Fruit fly (Drosophila melanogaster) whole organism, adult: ENCODE measurements around the gene CG5290.

Experiments
- CG11617 ChIP-seq: fragments of 200-800 bp; sonication (Bioruptor generic); optimal IDR thresholded peaks from 2 replicates; lab custom pipeline; 2017; ENCODE audit warnings: mild to moderate bottlenecking, missing biosample characterization, missing genetic modification reagents, missing genetic modification characterization
- CG12768 ChIP-seq: fragments of 200-800 bp; sonication (Bioruptor generic); optimal IDR thresholded peaks from 2 replicates; lab custom pipeline; 2017; ENCODE audit warnings: missing biosample characterization, missing genetic modification characterization, mild to moderate bottlenecking, moderate library complexity, missing genetic modification reagents
- CG14711 ChIP-seq: fragments of 200-800 bp; sonication (Bioruptor generic); optimal IDR thresholded peaks from 2 replicates; lab custom pipeline; 2018; ENCODE audit warnings: missing biosample characterization, mild to moderate bottlenecking, missing genetic modification characterization, moderate library complexity
- CG1620 ChIP-seq: fragments of 200-800 bp; sonication (Bioruptor generic); optimal IDR thresholded peaks from 2 replicates; lab custom pipeline; 2016; ENCODE audit warnings: missing biosample characterization, missing genetic modification characterization
- CG33017 ChIP-seq: fragments of 200-800 bp; sonication (Bioruptor generic); optimal IDR thresholded peaks from 2 replicates; lab custom pipeline; 2018; ENCODE audit warnings: missing biosample characterization, mild to moderate bottlenecking, missing genetic modification characterization, moderate library complexity
- CG5204 ChIP-seq: fragments of 200-800 bp; sonication (Bioruptor generic); optimal IDR thresholded peaks from 2 replicates; lab custom pipeline; 2016; ENCODE audit warnings: missing biosample characterization, missing genetic modification characterization
- CG7045 ChIP-seq: fragments of 200-800 bp; sonication (Bioruptor generic); optimal IDR thresholded peaks from 2 replicates; lab custom pipeline; 2017; ENCODE audit warnings: missing biosample characterization, mild to moderate bottlenecking, missing genetic modification characterization
- CG7101 ChIP-seq: fragments of 200-800 bp; sonication (Bioruptor generic); optimal IDR thresholded peaks from 2 replicates; lab custom pipeline; 2018; ENCODE audit warnings: missing biosample characterization, mild to moderate bottlenecking, missing genetic modification characterization, moderate library complexity
- Clk ChIP-seq: fragments of 200-800 bp; sonication (Bioruptor generic); optimal IDR thresholded peaks from 2 replicates; lab custom pipeline; 2017; ENCODE audit warnings: missing biosample characterization, missing genetic modification characterization
- Crg-1 ChIP-seq: fragments of 200-800 bp; sonication (Bioruptor generic); optimal IDR thresholded peaks from 2 replicates; lab custom pipeline; 2016; ENCODE audit warnings: missing biosample characterization, missing genetic modification characterization
- Hr96 ChIP-seq: fragments of 200-800 bp; sonication (Bioruptor generic); optimal IDR thresholded peaks from 2 replicates; lab custom pipeline; 2016; ENCODE audit warnings: missing biosample characterization, missing genetic modification characterization
- Mnt ChIP-seq: fragments of 200-800 bp; sonication (Bioruptor generic); optimal IDR thresholded peaks from 2 replicates; lab custom pipeline; 2016; ENCODE audit warnings: missing biosample characterization, mild to moderate bottlenecking, missing genetic modification characterization
- bab1 ChIP-seq: fragments of 200-800 bp; sonication (Bioruptor generic); optimal IDR thresholded peaks from 3 replicates; lab custom pipeline; 2019; ENCODE audit warnings: missing biosample characterization, mild to moderate bottlenecking, missing genetic modification characterization, moderate library complexity
- cic ChIP-seq: fragments of 200-800 bp; sonication (Bioruptor generic); optimal IDR thresholded peaks from 2 replicates; lab custom pipeline; 2017; ENCODE audit warnings: missing biosample characterization, mild to moderate bottlenecking, missing genetic modification characterization, moderate library complexity
- cnc ChIP-seq, 2 experiments: fragments of >200 bp; optimal IDR thresholded peaks; 2 replicates each; lab custom pipeline; 2017
- kay ChIP-seq: fragments of 200-800 bp; sonication (Bioruptor generic); peaks from one replicate; lab custom pipeline; 2016; ENCODE audit warnings: missing biosample characterization, missing genetic modification characterization, borderline replicate concordance
- ovo ChIP-seq: fragments of 200-800 bp; sonication (Bioruptor generic); optimal IDR thresholded peaks from 2 replicates; lab custom pipeline; 2016; ENCODE audit warnings: missing biosample characterization, missing genetic modification characterization
- pad ChIP-seq: fragments of 200-800 bp; sonication (Bioruptor generic); optimal IDR thresholded peaks from 3 replicates; lab custom pipeline; 2017; ENCODE audit warnings: missing biosample characterization, missing genetic modification characterization, mild to moderate bottlenecking, moderate library complexity, missing genetic modification reagents
- tj ChIP-seq: fragments of 200-800 bp; sonication (Bioruptor generic); optimal IDR thresholded peaks from 3 replicates; lab custom pipeline; 2017; ENCODE audit warnings: missing biosample characterization, mild to moderate bottlenecking, missing genetic modification characterization, moderate library complexity
- toe ChIP-seq: fragments of 200-800 bp; sonication (Bioruptor generic); optimal IDR thresholded peaks from 2 replicates; lab custom pipeline; 2016; ENCODE audit warnings: missing biosample characterization, missing genetic modification characterization

The CG5290 gene

DNA sequence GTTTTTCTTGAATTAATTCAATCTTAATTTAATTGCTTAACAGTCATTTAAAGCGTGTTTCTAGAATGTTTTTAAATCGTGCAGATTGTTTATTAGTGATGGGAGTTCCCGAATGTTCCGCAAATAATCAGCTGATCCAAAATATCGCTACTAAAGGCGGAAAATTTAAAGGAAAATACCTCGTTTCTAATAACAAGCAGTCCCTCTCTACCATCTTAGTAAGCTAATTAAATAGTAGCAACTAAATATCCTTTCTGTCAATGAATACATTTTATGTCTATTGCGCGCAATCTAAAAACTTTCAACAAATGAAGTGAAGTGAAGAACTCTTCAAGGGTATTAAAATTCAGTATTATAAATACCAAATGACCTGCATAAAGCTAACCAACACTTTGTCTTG, at the start of gene CG5290:
Gene CG5290 (minus strand): TSS at position 118 of the 400 bp plus-strand sequence.
- TF ChIP-seq cic (GFP tag; lab: Kevin White, UChicago) (no peak), Mnt (peak; percentile 65), CG5204 (no peak), CG12768 (GFP tag; lab: Kevin White, UChicago) (peak; percentile 50), toe (GFP tag; lab: Kevin White, UChicago) (peak; percentile 33), kay (GFP tag; lab: Kevin White, UChicago) (peak; percentile 93), CG1620 (peak; percentile 56), tj (peak; percentile 41), Crg-1 (peak; percentile 48), ovo (GFP tag; lab: Kevin White, UChicago) (no peak), Hr96 (GFP tag; lab: Kevin White, UChicago) (no peak), pad (GFP tag; lab: Kevin White, UChicago) (peak; percentile 44), Clk (GFP tag; lab: Kevin White, UChicago) (no peak), CG11617 (GFP tag; lab: Kevin White, UChicago) (peak; percentile 68), CG33017 (peak; percentile 45), cnc (optimal IDR thresholded peaks at IDR 0.05; lab: Kevin White, UChicago) (no peak), CG14711 (tag; lab: Kevin White, UChicago) (peak; percentile 47), CG7045 (GFP tag; lab: Kevin White, UChicago) (peak; percentile 17), CG7101 (tag; lab: Kevin White, UChicago) (peak; percentile 60), bab1 (GFP tag; lab: Kevin White, UChicago) (peak; percentile 72)

dm6 chr3L:17961608-17962007, 49.2 kb upstream of the CG5290 start:
- TF ChIP-seq toe (GFP tag; lab: Kevin White, UChicago) (no peak), CG1620 (peak; percentile 24), CG14711 (tag; lab: Kevin White, UChicago) (peak; percentile 2), CG7101 (tag; lab: Kevin White, UChicago) (peak; percentile 57), kay (GFP tag; lab: Kevin White, UChicago) (no peak), Clk (GFP tag; lab: Kevin White, UChicago) (no peak), cic (GFP tag; lab: Kevin White, UChicago) (peak; percentile 77), ovo (GFP tag; lab: Kevin White, UChicago) (peak; percentile 94), CG7045 (GFP tag; lab: Kevin White, UChicago) (peak; percentile 8), CG5204 (no peak), CG11617 (GFP tag; lab: Kevin White, UChicago) (peak; percentile 23), Crg-1 (peak; percentile 18), CG12768 (GFP tag; lab: Kevin White, UChicago) (peak; percentile 65), tj (peak; percentile 81), bab1 (GFP tag; lab: Kevin White, UChicago) (peak; percentile 30), Mnt (peak; percentile 79), cnc (optimal IDR thresholded peaks at IDR 0.05; lab: Kevin White, UChicago) (no peak), pad (GFP tag; lab: Kevin White, UChicago) (no peak), Hr96 (GFP tag; lab: Kevin White, UChicago) (no peak), CG33017 (peak; percentile 71)

DNA sequence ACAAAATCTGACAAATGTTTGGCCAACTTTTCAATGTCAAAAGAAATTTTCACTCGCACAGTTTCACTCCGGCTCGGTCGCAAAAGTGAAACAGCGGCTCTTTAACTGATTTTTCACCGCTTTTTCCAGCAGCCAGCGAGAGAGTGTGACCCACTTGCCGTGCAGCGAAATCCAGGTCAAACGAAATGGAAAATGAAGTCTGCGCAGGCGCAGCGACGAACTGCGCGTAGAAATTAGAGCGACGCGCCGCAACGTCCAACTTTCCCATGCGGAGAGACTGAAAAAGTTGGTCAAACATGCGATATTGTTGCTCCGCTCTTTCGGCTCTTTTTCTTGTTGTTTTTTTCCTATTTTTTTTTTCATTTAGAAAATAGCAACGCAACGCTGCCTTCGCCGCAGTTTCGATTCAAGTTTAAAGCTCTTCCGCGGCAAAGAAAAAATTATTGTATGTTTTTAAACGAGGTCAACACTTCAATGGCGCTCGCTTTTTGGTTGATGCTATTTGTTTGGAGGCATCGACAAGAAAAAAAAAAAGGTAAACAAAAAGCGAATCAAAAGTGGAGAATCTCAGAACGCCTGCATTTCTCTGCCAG, 48.0 kb upstream of the CG5290 start:
- TF ChIP-seq CG14711 (tag; lab: Kevin White, UChicago) (no peak), CG5204 (no peak), pad (GFP tag; lab: Kevin White, UChicago) (no peak), kay (GFP tag; lab: Kevin White, UChicago) (no peak)

- no peak for TF ChIP-seq Crg-1
- no peak for TF ChIP-seq pad (GFP tag; lab: Kevin White, UChicago)
- TF ChIP-seq kay (GFP tag; lab: Kevin White, UChicago): peak; percentile 33
- no peak for TF ChIP-seq CG14711 (tag; lab: Kevin White, UChicago)
- no peak for TF ChIP-seq tj
- TF ChIP-seq Hr96 (GFP tag; lab: Kevin White, UChicago): no peak
Measured at dm6 chr3L:17958977-17959279, 46.6 kb upstream of the CG5290 start.

dm6 chr3L:17958231-17958976, 46.0 kb upstream of the CG5290 start:
- TF ChIP-seq Crg-1 (peak; percentile 7), CG1620 (no peak), kay (GFP tag; lab: Kevin White, UChicago) (peak; percentile 38), toe (GFP tag; lab: Kevin White, UChicago) (no peak), Mnt (peak; percentile 23), cnc (optimal IDR thresholded peaks at IDR 0.05; lab: Kevin White, UChicago) (no peak)

dm6 chr3L:17956369-17957007, 44.1 kb upstream of the CG5290 start:
- TF ChIP-seq bab1 (GFP tag; lab: Kevin White, UChicago): peak; percentile 11
- peak; percentile 34 for TF ChIP-seq CG7101 (tag; lab: Kevin White, UChicago)
- no peak for TF ChIP-seq toe (GFP tag; lab: Kevin White, UChicago)
- TF ChIP-seq CG14711 (tag; lab: Kevin White, UChicago): no peak
- peak; percentile 30 for TF ChIP-seq Clk (GFP tag; lab: Kevin White, UChicago)
- TF ChIP-seq ovo (GFP tag; lab: Kevin White, UChicago): peak; percentile 75
- peak; percentile 69 for TF ChIP-seq CG7045 (GFP tag; lab: Kevin White, UChicago)
- peak; percentile 96 for TF ChIP-seq cic (GFP tag; lab: Kevin White, UChicago)
- TF ChIP-seq Hr96 (GFP tag; lab: Kevin White, UChicago): no peak
- no peak for TF ChIP-seq CG1620
- peak; percentile 44 for TF ChIP-seq tj
- TF ChIP-seq kay (GFP tag; lab: Kevin White, UChicago): peak; percentile 32
- no peak for TF ChIP-seq CG5204
- peak; percentile 69 for TF ChIP-seq Mnt
- peak; percentile 62 for TF ChIP-seq CG33017
- peak; percentile 28 for TF ChIP-seq pad (GFP tag; lab: Kevin White, UChicago)
- TF ChIP-seq Crg-1: no peak
- peak; percentile 32 for TF ChIP-seq CG11617 (GFP tag; lab: Kevin White, UChicago)
- TF ChIP-seq CG12768 (GFP tag; lab: Kevin White, UChicago): peak; percentile 91
- no peak for TF ChIP-seq cnc (optimal IDR thresholded peaks at IDR 0.05; lab: Kevin White, UChicago)
